Fruit fly (Drosophila melanogaster) whole organism, pupa: Measurements from ENCODE around the gene lawc.

Experiments used
- CG17806 ChIP-seq: fragments of 200-800 bp; sonication (Bioruptor generic); optimal IDR thresholded peaks from 2 replicates; lab custom pipeline; 2018; ENCODE audit warnings: missing biosample characterization, mild to moderate bottlenecking, missing genetic modification characterization, moderate library complexity
- CG32121 ChIP-seq: fragments of 200-800 bp; sonication (Bioruptor generic); IDR thresholded peaks from 2 replicates; pipeline ENCODE4 v1.3.6; 2022; ENCODE audit warnings: missing biosample characterization, missing genetic modification characterization
- CG34367 ChIP-seq: fragments of 200-800 bp; sonication (Bioruptor generic); optimal IDR thresholded peaks from 2 replicates; lab custom pipeline; 2018; ENCODE audit warnings: missing biosample characterization, mild to moderate bottlenecking, missing genetic modification characterization
- CG8159 ChIP-seq: fragments of 200-800 bp; sonication (Bioruptor generic); optimal IDR thresholded peaks from 3 replicates; lab custom pipeline; 2018; ENCODE audit warnings: missing biosample characterization, mild to moderate bottlenecking, missing genetic modification characterization, moderate library complexity
- CG9948 ChIP-seq: fragments of 200-800 bp; sonication (Bioruptor generic); optimal IDR thresholded peaks from 2 replicates; lab custom pipeline; 2018; ENCODE audit warnings: missing biosample characterization, mild to moderate bottlenecking, missing genetic modification characterization, moderate library complexity
- rn ChIP-seq: fragments of 200-800 bp; sonication (Bioruptor generic); IDR thresholded peaks from 2 replicates; pipeline ENCODE4 v1.3.6; 2022; ENCODE audit warnings: missing biosample characterization, missing genetic modification characterization

DNA sequence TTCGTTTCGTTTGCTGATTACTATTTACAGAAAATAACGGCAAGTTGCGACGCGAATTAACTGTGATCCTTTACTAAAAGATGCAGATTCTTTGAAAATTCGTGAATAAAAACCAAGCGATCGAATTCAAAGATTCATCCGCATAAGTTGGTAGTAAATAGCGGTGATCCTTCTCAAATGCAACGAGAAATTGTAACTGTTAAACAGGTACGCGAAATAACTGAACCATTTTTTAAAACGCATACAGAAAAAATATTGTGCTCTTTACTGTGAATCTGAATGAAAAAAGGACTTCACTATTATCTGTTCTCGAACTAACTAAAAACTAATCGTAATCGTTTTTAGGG is 10.0 kb upstream of the lawc start:
- TF ChIP-seq CG34367 (no peak), CG8159 (tag; lab: Kevin White, UChicago) (no peak), CG32121 (GFP tag; lab: Robert Waterston, UW) (no peak), rn (no peak), CG17806 (tag; lab: Kevin White, UChicago) (no peak), CG9948 (tag; lab: Kevin White, UChicago) (no peak)
